Worm (Caenorhabditis elegans) whole organism, L3 larva: ENCODE results near the gene F15H10.8.

Experiments
- R02D3.7 ChIP-seq: fragments of 150-350 bp; optimal IDR thresholded peaks from 2 replicates; lab custom pipeline; 2014; ENCODE audit warnings: missing biosample characterization, missing genetic modification characterization
- ZK546.5 ChIP-seq: sonication (generic microtip); optimal IDR thresholded peaks from 2 replicates; lab custom pipeline; 2017; ENCODE audit warnings: missing biosample characterization, missing genetic modification characterization
- ama-1 ChIP-seq: fragments of 150-350 bp; optimal IDR thresholded peaks from 2 replicates; lab custom pipeline; 2018
- ceh-16 ChIP-seq: sonication (generic microtip); optimal IDR thresholded peaks from 2 replicates; lab custom pipeline; 2017; ENCODE audit warnings: missing biosample characterization, missing genetic modification characterization
- ceh-28 ChIP-seq: fragments of 150-350 bp; optimal IDR thresholded peaks from 2 replicates; lab custom pipeline; 2014; ENCODE audit warnings: missing biosample characterization, missing genetic modification reagents, missing genetic modification characterization
- ceh-82 ChIP-seq: fragments of 150-350 bp; optimal IDR thresholded peaks from 2 replicates; lab custom pipeline; 2014; ENCODE audit warnings: missing biosample characterization, missing genetic modification characterization
- ceh-9 ChIP-seq: sonication (generic microtip); optimal IDR thresholded peaks from 2 replicates; lab custom pipeline; 2018; ENCODE audit warnings: missing biosample characterization, missing genetic modification characterization
- egl-27 ChIP-seq: sonication (generic microtip); optimal IDR thresholded peaks from 4 replicates; lab custom pipeline; 2017; ENCODE audit warnings: missing biosample characterization, missing genetic modification reagents, missing genetic modification characterization
- elt-1 ChIP-seq: fragments of 150-350 bp; optimal IDR thresholded peaks from 2 replicates; lab custom pipeline; 2014; ENCODE audit warnings: missing biosample characterization, missing genetic modification characterization
- elt-2 ChIP-seq: sonication (generic microtip); optimal IDR thresholded peaks from 2 replicates; lab custom pipeline; 2016; ENCODE audit warnings: missing genetic modification reagents, mild to moderate bottlenecking, missing genetic modification characterization, missing compliant biosample characterization
- elt-3 ChIP-seq, 3 experiments: fragments of 150-350 bp in 1 of 3; sonication (generic microtip) in 2 of 3; optimal IDR thresholded peaks; 2 replicates in 2 of 3; 4 replicates in 1 of 3; lab custom pipeline; 2014 to 2017; ENCODE audit warnings: missing biosample characterization in 3 of 3, missing genetic modification characterization in 3 of 3
- eor-1 ChIP-seq, 2 experiments: fragments of 150-350 bp; optimal IDR thresholded peaks; 2 replicates each; lab custom pipeline; 2014 to 2018; ENCODE audit warnings: missing biosample characterization in 2 of 2, missing genetic modification characterization in 2 of 2
- fkh-10 ChIP-seq: sonication (generic microtip); optimal IDR thresholded peaks from 2 replicates; lab custom pipeline; 2017; ENCODE audit warnings: missing biosample characterization, missing genetic modification reagents, missing genetic modification characterization
- fkh-2 ChIP-seq: fragments of 150-350 bp; optimal IDR thresholded peaks from 2 replicates; lab custom pipeline; 2014; ENCODE audit warnings: missing biosample characterization, missing genetic modification reagents, missing genetic modification characterization
- fos-1 ChIP-seq: fragments of 150-350 bp; optimal IDR thresholded peaks from 2 replicates; lab custom pipeline; 2014; ENCODE audit warnings: missing biosample characterization, missing genetic modification characterization
- hmg-11 ChIP-seq: sonication (generic microtip); optimal IDR thresholded peaks from 2 replicates; lab custom pipeline; 2016; ENCODE audit warnings: missing genetic modification characterization, missing compliant biosample characterization
- jun-1 ChIP-seq: fragments of 150-350 bp; optimal IDR thresholded peaks from 2 replicates; lab custom pipeline; 2014; ENCODE audit warnings: missing biosample characterization, missing genetic modification reagents, missing genetic modification characterization
- lin-15B ChIP-seq: fragments of 150-350 bp; optimal IDR thresholded peaks from 2 replicates; lab custom pipeline; 2014; ENCODE audit warnings: missing biosample characterization, missing genetic modification characterization
- lin-39 ChIP-seq: fragments of 150-350 bp; optimal IDR thresholded peaks from 2 replicates; lab custom pipeline; 2018; ENCODE audit warnings: missing biosample characterization, missing genetic modification reagents, missing genetic modification characterization
- mdl-1 ChIP-seq: fragments of 150-350 bp; optimal IDR thresholded peaks from 2 replicates; lab custom pipeline; 2014; ENCODE audit warnings: missing biosample characterization, missing genetic modification characterization
- nfya-1 ChIP-seq: sonication (generic microtip); optimal IDR thresholded peaks from 2 replicates; lab custom pipeline; 2017; ENCODE audit warnings: missing genetic modification characterization, mild to moderate bottlenecking, missing compliant biosample characterization, antibody characterized with exemption, moderate library complexity; ENCODE audit not compliant: insufficient read depth
- nhr-23 ChIP-seq: fragments of 150-350 bp; optimal IDR thresholded peaks from 2 replicates; lab custom pipeline; 2014; ENCODE audit warnings: missing biosample characterization, missing genetic modification reagents, missing genetic modification characterization
- nhr-237 ChIP-seq: fragments of 150-350 bp; optimal IDR thresholded peaks from 2 replicates; lab custom pipeline; 2014; ENCODE audit warnings: missing biosample characterization, missing genetic modification characterization
- nhr-25 ChIP-seq: sonication (generic microtip); optimal IDR thresholded peaks from 2 replicates; lab custom pipeline; 2017; ENCODE audit warnings: missing biosample characterization, missing genetic modification characterization
- nhr-67 ChIP-seq: fragments of 150-350 bp; optimal IDR thresholded peaks from 2 replicates; lab custom pipeline; 2014; ENCODE audit warnings: missing biosample characterization, missing genetic modification characterization
- nhr-76 ChIP-seq: fragments of 150-350 bp; sonication (generic microtip); optimal IDR thresholded peaks from 5 replicates; lab custom pipeline; 2014; ENCODE audit warnings: missing biosample characterization, missing genetic modification characterization
- nhr-77 ChIP-seq: fragments of 150-350 bp; optimal IDR thresholded peaks from 2 replicates; lab custom pipeline; 2014; ENCODE audit warnings: missing biosample characterization, missing genetic modification characterization
- pha-4 ChIP-seq: fragments of 150-350 bp; optimal IDR thresholded peaks from 2 replicates; lab custom pipeline; 2014; ENCODE audit warnings: missing biosample characterization, missing genetic modification reagents, missing genetic modification characterization
- pqm-1 ChIP-seq: fragments of 150-350 bp; optimal IDR thresholded peaks from 2 replicates; lab custom pipeline; 2017; ENCODE audit warnings: missing biosample characterization, missing genetic modification characterization, inconsistent platforms
- sea-2 ChIP-seq: fragments of 150-350 bp; sonication (generic microtip); optimal IDR thresholded peaks from 4 replicates; lab custom pipeline; 2014; ENCODE audit warnings: missing biosample characterization, missing genetic modification reagents, missing genetic modification characterization
- skn-1 ChIP-seq: fragments of 150-350 bp; optimal IDR thresholded peaks from 2 replicates; lab custom pipeline; 2014; ENCODE audit warnings: missing biosample characterization, missing genetic modification characterization
- snpc-4 ChIP-seq: fragments of 150-350 bp; optimal IDR thresholded peaks from 2 replicates; lab custom pipeline; 2014; ENCODE audit warnings: missing biosample characterization, missing genetic modification characterization
- unc-39 ChIP-seq: sonication (generic microtip); optimal IDR thresholded peaks from 4 replicates; lab custom pipeline; 2017; ENCODE audit warnings: missing biosample characterization, missing genetic modification characterization
- unc-62 ChIP-seq: fragments of 150-350 bp; sonication (generic microtip); optimal IDR thresholded peaks from 4 replicates; lab custom pipeline; 2014; ENCODE audit warnings: missing biosample characterization, missing genetic modification reagents, missing genetic modification characterization
- zag-1 ChIP-seq: fragments of 150-350 bp; optimal IDR thresholded peaks from 2 replicates; lab custom pipeline; 2014; ENCODE audit warnings: missing biosample characterization, missing genetic modification characterization
- ztf-4 ChIP-seq: fragments of 150-350 bp; optimal IDR thresholded peaks from 2 replicates; lab custom pipeline; 2014; ENCODE audit warnings: missing biosample characterization, missing genetic modification characterization

F15H10.8 gene

DNA sequence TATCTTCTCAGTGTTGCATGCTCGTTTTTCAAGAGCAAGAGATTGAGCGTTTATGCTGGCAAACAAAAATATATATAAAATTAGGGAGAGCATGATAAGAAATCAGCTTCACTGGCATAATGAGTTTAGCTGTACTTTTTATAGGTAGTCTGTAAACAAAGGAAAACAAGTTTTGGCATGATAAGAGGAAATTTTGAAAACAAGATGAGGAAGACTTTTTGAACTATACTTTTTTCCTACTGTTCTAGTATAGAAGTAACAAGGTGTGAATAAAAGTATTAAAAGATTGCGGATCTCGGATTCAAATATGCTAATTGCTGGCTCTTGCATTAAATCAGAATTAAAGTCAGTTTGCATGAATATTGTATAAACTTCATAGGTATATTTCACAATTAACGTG, 16.3 kb upstream of the F15H10.8 start, which contains the start of gene F15H10.5:
TSS of gene F15H10.5 (minus strand) at position 101 of the 400 bp plus-strand sequence.
- TF ChIP-seq ceh-9 (tag; lab: Kevin White, UChicago), result no peak
- no peak for TF ChIP-seq zag-1 (tag; lab: Kevin White, UChicago)

DNA sequence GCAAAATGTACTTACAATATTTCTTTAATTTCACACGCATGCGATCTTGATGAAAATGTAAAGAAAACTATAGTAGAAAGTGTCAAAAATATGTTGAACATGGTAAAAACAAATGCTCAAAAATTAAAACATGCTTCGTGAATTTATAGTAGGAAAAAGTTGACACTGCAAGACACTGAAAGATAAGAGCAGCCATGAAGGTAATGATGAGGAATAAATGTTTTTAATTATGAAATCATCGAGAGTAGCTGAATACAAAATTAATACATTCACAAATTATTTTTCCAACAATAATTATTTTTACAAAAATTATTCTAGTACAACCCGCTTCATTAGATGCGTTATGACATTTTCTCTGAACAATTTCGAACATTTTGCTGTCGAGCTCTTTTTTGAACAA, 14.2 kb upstream of the F15H10.8 start, which contains the start of gene F15H10.10:
TSS of gene F15H10.10 (minus strand) at position 101 of the 400 bp plus-strand sequence.
- no peak for TF ChIP-seq zag-1 (tag; lab: Kevin White, UChicago)
- no peak for TF ChIP-seq lin-15B (tag; lab: Kevin White, UChicago)
- no peak for TF ChIP-seq hmg-11 (tag; lab: Kevin White, UChicago)
- no peak for TF ChIP-seq elt-2
- no peak for TF ChIP-seq nhr-25 (tag; lab: Kevin White, UChicago)
- TF ChIP-seq ceh-9 (tag; lab: Kevin White, UChicago), result no peak
- TF ChIP-seq ztf-4 (tag; lab: Kevin White, UChicago), result no peak
- TF ChIP-seq R02D3.7 (tag; lab: Kevin White, UChicago), result no peak
- no peak for TF ChIP-seq nhr-237 (tag; lab: Kevin White, UChicago)
- no peak for TF ChIP-seq lin-39 (tag; lab: Kevin White, UChicago)
- no peak for TF ChIP-seq elt-3 (tag; optimal IDR thresholded peaks at IDR 0.05; lab: Kevin White, UChicago)
- TF ChIP-seq pqm-1 (tag; lab: Kevin White, UChicago), result no peak
- TF ChIP-seq nhr-23 (tag; lab: Kevin White, UChicago), result no peak
- no peak for TF ChIP-seq unc-39 (tag; lab: Kevin White, UChicago)
- TF ChIP-seq, all 47 proteins: peak for 0

DNA sequence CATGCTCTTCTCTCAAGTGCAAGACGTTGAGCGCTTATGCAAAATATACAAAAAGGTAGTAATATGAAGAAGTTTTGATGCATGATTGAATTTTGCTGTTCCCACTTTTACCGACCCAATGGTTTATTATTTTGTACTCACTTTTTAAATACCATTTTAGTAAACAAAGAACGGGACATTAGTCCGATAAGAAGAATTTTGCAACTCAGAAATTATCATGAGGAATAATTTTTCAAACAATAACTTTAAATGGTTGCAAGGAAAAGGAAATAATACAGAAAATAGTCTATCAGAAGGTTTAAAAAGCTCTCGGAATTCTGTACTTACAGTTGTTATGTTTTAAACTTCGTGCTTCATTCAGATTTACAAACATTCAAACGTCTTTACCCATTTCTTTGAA, 11.9 kb upstream of the F15H10.8 start, which contains the start of gene F15H10.9:
TSS of gene F15H10.9 (minus strand) at position 101 of the 400 bp plus-strand sequence.
- TF ChIP-seq nhr-77 (tag; lab: Kevin White, UChicago) (no peak), nhr-76 (tag; lab: Kevin White, UChicago) (no peak), pqm-1 (tag; lab: Kevin White, UChicago) (no peak), ceh-16 (tag; lab: Kevin White, UChicago) (no peak), jun-1 (tag; lab: Kevin White, UChicago) (no peak), lin-15B (tag; lab: Kevin White, UChicago) (no peak), lin-39 (tag; lab: Kevin White, UChicago) (no peak), ZK546.5 (no peak), ceh-28 (tag; lab: Kevin White, UChicago) (no peak), fos-1 (tag; lab: Kevin White, UChicago) (no peak), ztf-4 (tag; lab: Kevin White, UChicago) (no peak), snpc-4 (tag; lab: Kevin White, UChicago) (no peak), hmg-11 (tag; lab: Kevin White, UChicago) (no peak), eor-1 (tag; optimal IDR thresholded peaks at IDR 0.05; lab: Kevin White, UChicago) (no peak), zag-1 (tag; lab: Kevin White, UChicago) (no peak), nhr-237 (tag; lab: Kevin White, UChicago) (no peak), mdl-1 (tag; lab: Kevin White, UChicago) (no peak), nfya-1 (tag; lab: Kevin White, UChicago) (no peak), fkh-10 (no peak), pha-4 (tag; lab: Kevin White, UChicago) (no peak)
- TF ChIP-seq, all 47 proteins: peak for 0

DNA sequence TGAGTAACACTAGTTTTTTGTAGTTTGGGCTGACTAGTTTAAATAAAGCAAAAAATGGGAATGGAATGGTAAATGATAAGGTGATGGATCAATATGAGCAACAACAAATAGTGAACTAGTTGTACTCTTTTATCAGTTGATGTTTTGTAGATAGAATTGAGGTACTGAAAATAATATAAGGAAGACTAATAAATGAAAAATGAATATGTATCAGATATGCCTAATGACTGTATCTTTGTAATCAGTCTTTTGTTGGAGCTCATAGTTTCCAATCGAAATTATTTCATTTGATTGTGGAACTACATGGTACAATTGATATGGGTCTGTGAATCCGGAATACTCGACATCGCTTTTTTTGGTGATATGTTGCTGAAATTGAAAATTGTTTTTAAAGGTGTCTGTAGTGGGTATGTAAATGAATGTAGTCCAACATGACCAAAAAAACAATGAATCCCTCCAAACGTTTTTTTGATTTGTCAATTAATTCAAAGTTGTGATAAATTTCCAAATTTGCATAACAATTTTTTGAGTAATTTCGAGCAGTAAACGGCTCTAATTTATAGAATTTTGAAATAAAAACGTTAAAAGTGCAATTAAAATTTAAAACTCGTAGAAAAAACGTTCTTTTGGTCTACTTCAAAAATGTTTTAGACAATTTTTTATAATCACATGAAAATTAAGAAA, 7.5 kb upstream of the F15H10.8 start, which contains the start of gene F15H10.12:
TSS of gene F15H10.12 (minus strand) at position 51 of the 684 bp plus-strand sequence.
- TF ChIP-seq ceh-82, result no peak
- TF ChIP-seq zag-1 (tag; lab: Kevin White, UChicago), result no peak
- no peak for TF ChIP-seq ama-1 (lab: Kevin White, UChicago)
- no peak for TF ChIP-seq eor-1 (tag; optimal IDR thresholded peaks at IDR 0.05; lab: Kevin White, UChicago)
- TF ChIP-seq nhr-237 (tag; lab: Kevin White, UChicago), result no peak
- TF ChIP-seq skn-1 (tag; lab: Kevin White, UChicago), result no peak
- TF ChIP-seq nhr-67 (tag; lab: Kevin White, UChicago), result no peak
- no peak for TF ChIP-seq nfya-1 (tag; lab: Kevin White, UChicago)
- no peak for TF ChIP-seq sea-2
- TF ChIP-seq elt-1 (tag; lab: Kevin White, UChicago), result no peak
- TF ChIP-seq unc-62 (GFP tag; lab: Kevin White, UChicago), result no peak
- no peak for TF ChIP-seq lin-39 (tag; lab: Kevin White, UChicago)
- TF ChIP-seq egl-27 (tag; lab: Kevin White, UChicago), result no peak
- no peak for TF ChIP-seq unc-39 (tag; lab: Kevin White, UChicago)
- TF ChIP-seq fkh-2 (tag; lab: Kevin White, UChicago), result no peak
- TF ChIP-seq, all 47 proteins: peak for 0
